In genomic region chr3R:4578544-4578943, dm6 we compare ENCODE assay signal across 2 fruit fly cellular contexts.
TF ChIP-seq lines count a peak whose summit lies in the region.

CG32945 (minus strand) TSS chr3R:4578644.

TF ChIP-seq in whole organism, adult, 20 proteins besides CTCF, POLR2A, EP300 and RAD21:
- peak; percentile 41 for TF ChIP-seq kay (GFP tag; lab: Kevin White, UChicago; ENCODE audit: borderline replicate concordance)
- TF ChIP-seq CG11617 (GFP tag; optimal IDR thresholded peaks at IDR 0.05; lab: Kevin White, UChicago), result no peak

TF ChIP-seq in whole organism, prepupa, 60 proteins besides CTCF, POLR2A, EP300 and RAD21:
- TF ChIP-seq svp (GFP tag; lab: Kevin White, UChicago) (peak; percentile 16), CG6854 (GFP tag; optimal IDR thresholded peaks at IDR 0.05; lab: Kevin White, UChicago) (no peak)
